Worm (Caenorhabditis elegans) whole organism, early embryonic: ENCODE measurements around the gene nspc-5.

Experiments used
- B0310.2 ChIP-seq: sonication (generic microtip); optimal IDR thresholded peaks from 2 replicates; lab custom pipeline; 2016; ENCODE audit warnings: mild to moderate bottlenecking, missing genetic modification characterization, missing compliant biosample characterization
- F13C5.2 ChIP-seq: sonication (generic microtip); optimal IDR thresholded peaks from 2 replicates; lab custom pipeline; 2017; ENCODE audit warnings: mild to moderate bottlenecking, missing genetic modification characterization, inconsistent platforms, missing compliant biosample characterization
- aly-1 ChIP-seq: sonication (generic microtip); optimal IDR thresholded peaks from 2 replicates; lab custom pipeline; 2016; ENCODE audit warnings: missing genetic modification characterization, missing compliant biosample characterization
- ama-1 ChIP-seq: fragments of 150-350 bp; optimal IDR thresholded peaks from 2 replicates; lab custom pipeline; 2014
- ceh-13 ChIP-seq: fragments of 200-800 bp; sonication (Bioruptor generic); optimal IDR thresholded peaks from 2 replicates; lab custom pipeline; 2018; ENCODE audit warnings: mild to moderate bottlenecking, missing genetic modification characterization, missing compliant biosample characterization
- ceh-36 ChIP-seq: sonication (generic microtip); optimal IDR thresholded peaks from 2 replicates; lab custom pipeline; 2016; ENCODE audit warnings: missing genetic modification characterization, inconsistent platforms, missing compliant biosample characterization
- ets-7 ChIP-seq: sonication (generic microtip); optimal IDR thresholded peaks from 2 replicates; lab custom pipeline; 2016; ENCODE audit warnings: missing genotype, missing genetic modification characterization, missing compliant biosample characterization
- flt-1 ChIP-seq: fragments of 200-800 bp; sonication (Bioruptor generic); IDR thresholded peaks from 2 replicates; pipeline ENCODE4 v1.3.6; 2022; ENCODE audit warnings: missing genetic modification characterization, missing compliant biosample characterization
- hmbx-1 ChIP-seq: sonication (generic microtip); optimal IDR thresholded peaks from 2 replicates; lab custom pipeline; 2016; ENCODE audit warnings: mild to moderate bottlenecking, missing genetic modification characterization, missing compliant biosample characterization
- hmg-4 ChIP-seq: fragments of 200-800 bp; sonication (Bioruptor generic); optimal IDR thresholded peaks from 2 replicates; lab custom pipeline; 2018; ENCODE audit warnings: mild to moderate bottlenecking, missing genetic modification characterization, missing compliant biosample characterization
- hnd-1 ChIP-seq: sonication (generic microtip); optimal IDR thresholded peaks from 2 replicates; lab custom pipeline; 2016; ENCODE audit warnings: missing genetic modification characterization, missing compliant biosample characterization
- pes-1 ChIP-seq: fragments of 200-800 bp; sonication (Bioruptor generic); IDR thresholded peaks from 2 replicates; pipeline ENCODE4 v1.3.6; 2022; ENCODE audit warnings: missing genetic modification reagents, missing genetic modification characterization, missing compliant biosample characterization
- scrt-1 ChIP-seq: fragments of 200-800 bp; sonication (Bioruptor generic); IDR thresholded peaks from 2 replicates; pipeline ENCODE4 v1.3.6; 2022; ENCODE audit warnings: missing genetic modification characterization, missing compliant biosample characterization
- sea-1 ChIP-seq: fragments of 200-800 bp; sonication (Bioruptor generic); conservative IDR thresholded peaks from 2 replicates; pipeline ENCODE4 v1.3.6; 2022; ENCODE audit warnings: missing genetic modification characterization, missing compliant biosample characterization
- tbx-11 ChIP-seq: fragments of 200-800 bp; sonication (Bioruptor generic); IDR thresholded peaks from 2 replicates; pipeline ENCODE4 v1.3.6; 2022; ENCODE audit warnings: missing genetic modification characterization, missing compliant biosample characterization
- tbx-37 ChIP-seq: fragments of 200-800 bp; sonication (Bioruptor generic); conservative IDR thresholded peaks from 2 replicates; pipeline ENCODE4 v1.3.6; 2022; ENCODE audit warnings: missing genetic modification reagents, missing genetic modification characterization, missing compliant biosample characterization
- tra-4 ChIP-seq: sonication (generic microtip); optimal IDR thresholded peaks from 2 replicates; lab custom pipeline; 2017; ENCODE audit warnings: missing genetic modification characterization, missing compliant biosample characterization

nspc-5 gene

ce11 chrX:8582767-8583360 lies 44.3 kb downstream of the nspc-5 start:
- TF ChIP-seq tbx-37 (GFP tag; lab: Robert Waterston, UW) (no peak), flt-1 (no peak), ama-1 (no peak), ets-7 (no peak), ceh-36 (tag; lab: Kevin White, UChicago) (no peak), aly-1 (tag; lab: Kevin White, UChicago) (no peak), hmbx-1 (no peak), hmg-4 (GFP tag; lab: Kevin White, UChicago) (no peak)

- TF ChIP-seq ama-1, result no peak
- TF ChIP-seq tbx-11 (GFP tag; lab: Robert Waterston, UW), result no peak
- no peak for TF ChIP-seq tra-4 (tag; lab: Kevin White, UChicago)
- TF ChIP-seq flt-1, result no peak
- TF ChIP-seq B0310.2, result no peak
- TF ChIP-seq F13C5.2, result no peak
- TF ChIP-seq hmbx-1, result no peak
- no peak for TF ChIP-seq hmg-4 (GFP tag; lab: Kevin White, UChicago)
- no peak for TF ChIP-seq scrt-1 (GFP tag; lab: Robert Waterston, UW)
- TF ChIP-seq ceh-13 (GFP tag; lab: Kevin White, UChicago), result no peak
- no peak for TF ChIP-seq sea-1 (GFP tag; lab: Robert Waterston, UW)
- TF ChIP-seq ets-7, result no peak
- TF ChIP-seq hnd-1 (tag; lab: Kevin White, UChicago), result no peak
- no peak for TF ChIP-seq pes-1 (GFP tag; lab: Robert Waterston, UW)
- no peak for TF ChIP-seq tbx-37 (GFP tag; lab: Robert Waterston, UW)
- no peak for TF ChIP-seq aly-1 (tag; lab: Kevin White, UChicago)
- no peak for TF ChIP-seq ceh-36 (tag; lab: Kevin White, UChicago)
Observed at ce11 chrX:8584825-8585384, 46.4 kb downstream of the nspc-5 start.

- TF ChIP-seq tbx-37 (GFP tag; lab: Robert Waterston, UW), result no peak
- no peak for TF ChIP-seq hmbx-1
- no peak for TF ChIP-seq tra-4 (tag; lab: Kevin White, UChicago)
- no peak for TF ChIP-seq tbx-11 (GFP tag; lab: Robert Waterston, UW)
- no peak for TF ChIP-seq B0310.2
- TF ChIP-seq ama-1, result no peak
- TF ChIP-seq hnd-1 (tag; lab: Kevin White, UChicago), result no peak
- TF ChIP-seq ceh-13 (GFP tag; lab: Kevin White, UChicago), result no peak
- no peak for TF ChIP-seq hmg-4 (GFP tag; lab: Kevin White, UChicago)
- TF ChIP-seq sea-1 (GFP tag; lab: Robert Waterston, UW), result no peak
- TF ChIP-seq F13C5.2, result no peak
- no peak for TF ChIP-seq ets-7
- no peak for TF ChIP-seq pes-1 (GFP tag; lab: Robert Waterston, UW)
- TF ChIP-seq scrt-1 (GFP tag; lab: Robert Waterston, UW), result no peak
- no peak for TF ChIP-seq aly-1 (tag; lab: Kevin White, UChicago)
- TF ChIP-seq flt-1, result no peak
- no peak for TF ChIP-seq ceh-36 (tag; lab: Kevin White, UChicago)
Observed at ce11 chrX:8585837-8586236, 47.3 kb downstream of the nspc-5 start, which contains the start of gene F18E9.3. Gene F18E9.3 (plus strand): TSS chrX:8586147.
